Worm (Caenorhabditis elegans) whole organism, L2 larva: ENCODE measurements around the gene ZK470.14.

Experiments
- F13H6.1 ChIP-seq: sonication (generic microtip); optimal IDR thresholded peaks from 2 replicates; lab custom pipeline; 2016; ENCODE audit warnings: missing genetic modification characterization, missing compliant biosample characterization
- R02D3.7 ChIP-seq: fragments of 150-350 bp; optimal IDR thresholded peaks from 2 replicates; lab custom pipeline; 2014; ENCODE audit warnings: missing biosample characterization, missing genetic modification characterization
- Y55F3AM.14 ChIP-seq: fragments of 200-800 bp; sonication (Bioruptor generic); optimal IDR thresholded peaks from 2 replicates; lab custom pipeline; 2018; ENCODE audit warnings: mild to moderate bottlenecking, missing genetic modification characterization, missing compliant biosample characterization
- alr-1 ChIP-seq: fragments of 150-350 bp; optimal IDR thresholded peaks from 2 replicates; lab custom pipeline; 2014; ENCODE audit warnings: missing biosample characterization, missing genetic modification characterization
- aly-2 ChIP-seq: fragments of 150-350 bp; optimal IDR thresholded peaks from 2 replicates; lab custom pipeline; 2014; ENCODE audit warnings: missing biosample characterization, missing genetic modification characterization
- blmp-1 ChIP-seq: sonication (generic microtip); optimal IDR thresholded peaks from 2 replicates; lab custom pipeline; 2017; ENCODE audit warnings: missing genetic modification characterization, mild to moderate bottlenecking, missing compliant biosample characterization, antibody characterized with exemption, moderate library complexity; ENCODE audit not compliant: insufficient read depth
- ceh-16 ChIP-seq: fragments of 150-350 bp; optimal IDR thresholded peaks from 2 replicates; lab custom pipeline; 2014; ENCODE audit warnings: missing biosample characterization, missing genetic modification characterization
- ceh-82 ChIP-seq: fragments of 150-350 bp; optimal IDR thresholded peaks from 2 replicates; lab custom pipeline; 2014; ENCODE audit warnings: missing biosample characterization, missing genetic modification characterization
- crh-2 ChIP-seq: sonication (generic microtip); optimal IDR thresholded peaks from 2 replicates; lab custom pipeline; 2017; ENCODE audit warnings: missing biosample characterization, missing genetic modification characterization
- dmd-4 ChIP-seq: sonication (generic microtip); optimal IDR thresholded peaks from 2 replicates; lab custom pipeline; 2017; ENCODE audit warnings: missing biosample characterization, missing genetic modification characterization
- egl-27 ChIP-seq: sonication (generic microtip); optimal IDR thresholded peaks from 3 replicates; lab custom pipeline; 2017; ENCODE audit warnings: missing biosample characterization, missing genetic modification reagents, missing genetic modification characterization
- fos-1 ChIP-seq: fragments of 150-350 bp; optimal IDR thresholded peaks from 2 replicates; lab custom pipeline; 2014; ENCODE audit warnings: missing biosample characterization, missing genetic modification characterization
- gmeb-1 ChIP-seq: fragments of 150-350 bp; optimal IDR thresholded peaks from 2 replicates; lab custom pipeline; 2014; ENCODE audit warnings: missing biosample characterization, missing genetic modification characterization
- lin-11 ChIP-seq: fragments of 150-350 bp; sonication (generic microtip); optimal IDR thresholded peaks from 2 replicates; lab custom pipeline; 2014; ENCODE audit warnings: missing biosample characterization, missing genetic modification characterization, inconsistent platforms, mixed read lengths
- lin-13 ChIP-seq: fragments of 150-350 bp; optimal IDR thresholded peaks from 2 replicates; lab custom pipeline; 2014; ENCODE audit warnings: missing biosample characterization, missing genetic modification reagents, missing genetic modification characterization
- lin-39 ChIP-seq: fragments of 150-350 bp; optimal IDR thresholded peaks from 2 replicates; lab custom pipeline; 2014; ENCODE audit warnings: missing biosample characterization, missing genetic modification reagents, missing genetic modification characterization
- lsy-2 ChIP-seq, 2 experiments: fragments of 150-350 bp in 1 of 2; sonication (generic microtip) in 1 of 2; optimal IDR thresholded peaks; 2 replicates each; lab custom pipeline; 2014 to 2017; ENCODE audit warnings: missing biosample characterization in 2 of 2, missing genetic modification characterization in 2 of 2
- mab-5 ChIP-seq: fragments of 150-350 bp; optimal IDR thresholded peaks from 2 replicates; lab custom pipeline; 2014; ENCODE audit warnings: missing biosample characterization, missing genetic modification characterization
- mbf-1 ChIP-seq: sonication (generic microtip); optimal IDR thresholded peaks from 2 replicates; lab custom pipeline; 2017; ENCODE audit warnings: missing biosample characterization, missing genetic modification characterization
- mdl-1 ChIP-seq, 2 experiments: fragments of 150-350 bp in 1 of 2; sonication (generic microtip) in 1 of 2; optimal IDR thresholded peaks; 2 replicates each; lab custom pipeline; 2017; ENCODE audit warnings: missing biosample characterization in 2 of 2, missing genetic modification characterization in 2 of 2
- nhr-10 ChIP-seq: sonication (generic microtip); optimal IDR thresholded peaks from 2 replicates; lab custom pipeline; 2017; ENCODE audit warnings: missing biosample characterization, missing genetic modification characterization
- nhr-11 ChIP-seq: fragments of 150-350 bp; optimal IDR thresholded peaks from 2 replicates; lab custom pipeline; 2014; ENCODE audit warnings: missing biosample characterization, missing genetic modification characterization
- nhr-21 ChIP-seq: fragments of 150-350 bp; optimal IDR thresholded peaks from 2 replicates; lab custom pipeline; 2014; ENCODE audit warnings: missing biosample characterization, missing genetic modification characterization
- nhr-23 ChIP-seq: fragments of 150-350 bp; optimal IDR thresholded peaks from 2 replicates; lab custom pipeline; 2014; ENCODE audit warnings: missing biosample characterization, missing genetic modification reagents, missing genetic modification characterization
- nhr-237 ChIP-seq: fragments of 150-350 bp; optimal IDR thresholded peaks from 2 replicates; lab custom pipeline; 2014; ENCODE audit warnings: missing biosample characterization, missing genetic modification characterization
- nhr-77 ChIP-seq: fragments of 150-350 bp; optimal IDR thresholded peaks from 2 replicates; lab custom pipeline; 2014; ENCODE audit warnings: missing biosample characterization, missing genetic modification characterization
- peb-1 ChIP-seq: fragments of 150-350 bp; optimal IDR thresholded peaks from 2 replicates; lab custom pipeline; 2014; ENCODE audit warnings: missing biosample characterization, missing genetic modification characterization
- sem-4 ChIP-seq: fragments of 150-350 bp; optimal IDR thresholded peaks from 2 replicates; lab custom pipeline; 2014; ENCODE audit warnings: missing biosample characterization, missing genetic modification reagents, missing genetic modification characterization
- sma-3 ChIP-seq: sonication (generic microtip); optimal IDR thresholded peaks from 2 replicates; lab custom pipeline; 2016; ENCODE audit warnings: missing genetic modification reagents, missing genetic modification characterization, missing compliant biosample characterization
- snpc-4 ChIP-seq: fragments of 150-350 bp; optimal IDR thresholded peaks from 2 replicates; lab custom pipeline; 2014; ENCODE audit warnings: missing biosample characterization, missing genetic modification characterization
- unc-55 ChIP-seq: fragments of 150-350 bp; sonication (generic microtip); optimal IDR thresholded peaks from 3 replicates; lab custom pipeline; 2014; ENCODE audit warnings: missing biosample characterization, missing genetic modification reagents, missing genetic modification characterization
- unc-62 ChIP-seq: fragments of 150-350 bp; optimal IDR thresholded peaks from 2 replicates; lab custom pipeline; 2014; ENCODE audit warnings: missing biosample characterization, missing genetic modification reagents, missing genetic modification characterization
- zag-1 ChIP-seq: fragments of 150-350 bp; optimal IDR thresholded peaks from 2 replicates; lab custom pipeline; 2014; ENCODE audit warnings: missing biosample characterization, missing genetic modification characterization
- ztf-1 ChIP-seq: fragments of 200-800 bp; sonication (Bioruptor generic); conservative IDR thresholded peaks from 2 replicates; pipeline ENCODE4 v1.3.6; 2022; ENCODE audit warnings: missing genetic modification characterization, missing compliant biosample characterization
- ztf-4 ChIP-seq: fragments of 150-350 bp; optimal IDR thresholded peaks from 2 replicates; lab custom pipeline; 2014; ENCODE audit warnings: missing biosample characterization, missing genetic modification characterization

Gene ZK470.14

DNA sequence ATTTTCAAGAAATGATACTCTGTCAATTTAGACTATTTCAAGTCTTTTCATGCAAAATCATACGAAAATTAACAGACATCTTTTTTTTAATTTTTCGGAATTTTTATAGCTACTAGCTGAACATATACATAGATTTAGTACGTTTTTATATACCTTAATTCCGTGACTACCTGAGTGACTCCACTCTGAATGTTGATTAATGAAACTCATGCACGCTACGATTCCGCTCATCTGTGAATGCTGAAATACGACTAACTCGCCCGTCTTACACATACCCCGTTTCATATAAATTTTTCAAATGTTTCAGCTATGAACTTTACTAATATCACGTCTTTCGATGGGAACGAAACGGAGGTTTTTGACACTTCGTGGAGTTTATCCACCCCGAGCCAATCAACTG lies at the start of gene ZK470.14:
TSS of gene ZK470.14 (plus strand) at position 301 of the 400 bp plus-strand sequence.
- no peak for TF ChIP-seq nhr-11 (tag; lab: Kevin White, UChicago)
- TF ChIP-seq ztf-1 (GFP tag; lab: Robert Waterston, UW), result no peak
- TF ChIP-seq nhr-23 (tag; lab: Kevin White, UChicago), result no peak
- no peak for TF ChIP-seq nhr-21 (tag; lab: Kevin White, UChicago)
- no peak for TF ChIP-seq ceh-82 (tag; lab: Kevin White, UChicago)
- TF ChIP-seq crh-2 (tag; lab: Kevin White, UChicago), result no peak
- no peak for TF ChIP-seq unc-62 (GFP tag; lab: Kevin White, UChicago)
- no peak for TF ChIP-seq blmp-1
- no peak for TF ChIP-seq sem-4 (tag; lab: Kevin White, UChicago)
- TF ChIP-seq lsy-2 (tag; optimal IDR thresholded peaks at IDR 0.05; lab: Kevin White, UChicago), result no peak
- TF ChIP-seq dmd-4, result no peak
- TF ChIP-seq unc-55 (GFP tag; lab: Kevin White, UChicago), result no peak
- no peak for TF ChIP-seq peb-1 (tag; lab: Kevin White, UChicago)
- TF ChIP-seq nhr-237 (tag; lab: Kevin White, UChicago), result no peak
- TF ChIP-seq lin-13, result no peak

DNA sequence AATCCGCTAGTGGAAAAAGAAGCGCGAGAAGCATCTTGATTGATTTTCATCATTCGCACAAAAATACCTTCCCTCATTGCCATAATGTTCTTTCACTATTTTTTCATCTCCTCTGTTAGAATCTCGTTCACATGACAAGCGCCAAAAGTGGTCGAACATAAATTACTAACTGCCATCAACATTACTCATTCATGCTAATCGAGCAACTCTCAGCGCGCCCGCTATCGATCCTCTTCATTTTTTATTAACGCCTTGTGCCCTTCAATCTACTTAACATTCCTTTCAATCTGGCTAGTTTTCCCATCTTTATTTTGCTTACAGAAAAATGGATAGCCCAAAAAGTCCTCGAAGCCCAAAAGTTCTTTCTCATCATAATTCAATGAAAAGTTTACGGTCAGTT lies 49.6 kb upstream of the ZK470.14 start, which contains the start of gene F09F9.5:
TSS of gene F09F9.5 (plus strand) at position 301 of the 400 bp plus-strand sequence.
- no peak for TF ChIP-seq Y55F3AM.14 (GFP tag; lab: Kevin White, UChicago)
- TF ChIP-seq mdl-1 (tag; optimal IDR thresholded peaks at IDR 0.05; lab: Kevin White, UChicago), result no peak
- TF ChIP-seq blmp-1, result no peak
- TF ChIP-seq unc-62 (GFP tag; lab: Kevin White, UChicago), result no peak
- no peak for TF ChIP-seq unc-55 (GFP tag; lab: Kevin White, UChicago)
- TF ChIP-seq F13H6.1 (tag; lab: Kevin White, UChicago), result no peak
- TF ChIP-seq aly-2 (tag; lab: Kevin White, UChicago), result no peak
- TF ChIP-seq sem-4 (tag; lab: Kevin White, UChicago), result no peak
- TF ChIP-seq dmd-4, result no peak
- TF ChIP-seq lin-13, result no peak
- TF ChIP-seq snpc-4 (tag; lab: Kevin White, UChicago), result no peak
- no peak for TF ChIP-seq gmeb-1
- no peak for TF ChIP-seq crh-2 (tag; lab: Kevin White, UChicago)
- no peak for TF ChIP-seq nhr-21 (tag; lab: Kevin White, UChicago)
- no peak for TF ChIP-seq lsy-2 (tag; optimal IDR thresholded peaks at IDR 0.05; lab: Kevin White, UChicago)
- TF ChIP-seq mbf-1 (tag; lab: Kevin White, UChicago), result no peak
- TF ChIP-seq lin-11, result no peak
- TF ChIP-seq zag-1, result no peak
- TF ChIP-seq egl-27 (tag; lab: Kevin White, UChicago), result no peak
- no peak for TF ChIP-seq nhr-77

DNA sequence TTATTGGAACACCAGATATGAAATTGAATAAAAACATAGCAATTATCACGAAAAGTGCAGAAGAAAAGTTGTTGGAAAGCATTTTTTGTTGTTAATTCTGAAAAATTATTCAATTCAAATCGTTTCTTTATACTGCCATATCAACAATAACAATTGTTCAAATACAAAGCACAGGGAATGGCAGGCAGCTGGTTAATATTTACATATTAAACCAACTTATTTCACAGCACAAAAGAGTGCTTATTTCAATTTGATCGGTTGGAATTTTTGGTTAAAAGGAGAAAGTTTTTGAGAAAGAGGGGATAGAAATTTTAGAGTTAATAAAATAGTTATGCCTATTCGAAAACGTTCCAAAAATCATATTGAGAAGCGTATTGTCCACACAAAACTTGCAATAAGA lies 46.3 kb upstream of the ZK470.14 start, which contains the start of gene F09F9.3:
TSS of gene F09F9.3 (minus strand) at position 101 of the 400 bp plus-strand sequence.
- TF ChIP-seq snpc-4 (tag; lab: Kevin White, UChicago), result no peak
- TF ChIP-seq nhr-237 (tag; lab: Kevin White, UChicago), result no peak
- TF ChIP-seq egl-27 (tag; lab: Kevin White, UChicago), result no peak
- TF ChIP-seq mab-5, result no peak
- TF ChIP-seq nhr-10 (tag; lab: Kevin White, UChicago), result no peak
- no peak for TF ChIP-seq unc-55 (GFP tag; lab: Kevin White, UChicago)
- TF ChIP-seq unc-62 (GFP tag; lab: Kevin White, UChicago), result no peak
- TF ChIP-seq lin-39 (tag; lab: Kevin White, UChicago), result no peak

ce11 chrX:4123368-4123767 lies 43.9 kb upstream of the ZK470.14 start:
- TF ChIP-seq egl-27 (tag; lab: Kevin White, UChicago), result no peak
- no peak for TF ChIP-seq fos-1 (tag; lab: Kevin White, UChicago)
- no peak for TF ChIP-seq crh-2 (tag; lab: Kevin White, UChicago)
- TF ChIP-seq ceh-82 (tag; lab: Kevin White, UChicago), result no peak
- TF ChIP-seq mab-5, result no peak
- no peak for TF ChIP-seq unc-55 (GFP tag; lab: Kevin White, UChicago)
- no peak for TF ChIP-seq dmd-4
- TF ChIP-seq alr-1, result no peak
- no peak for TF ChIP-seq nhr-10 (tag; lab: Kevin White, UChicago)
- no peak for TF ChIP-seq R02D3.7 (tag; lab: Kevin White, UChicago)
- no peak for TF ChIP-seq zag-1
- no peak for TF ChIP-seq nhr-11 (tag; lab: Kevin White, UChicago)
- no peak for TF ChIP-seq sma-3
- no peak for TF ChIP-seq ceh-16
- TF ChIP-seq ztf-4 (tag; lab: Kevin White, UChicago), result no peak
- TF ChIP-seq F13H6.1 (tag; lab: Kevin White, UChicago), result no peak
